Worm (Caenorhabditis elegans) whole organism, early embryonic: ENCODE measurements around the gene mct-3.

Source experiments
- B0310.2 ChIP-seq: sonication (generic microtip); optimal IDR thresholded peaks from 2 replicates; lab custom pipeline; 2016; ENCODE audit warnings: mild to moderate bottlenecking, missing genetic modification characterization, missing compliant biosample characterization
- F13C5.2 ChIP-seq: sonication (generic microtip); optimal IDR thresholded peaks from 2 replicates; lab custom pipeline; 2017; ENCODE audit warnings: mild to moderate bottlenecking, missing genetic modification characterization, inconsistent platforms, missing compliant biosample characterization
- aly-1 ChIP-seq: sonication (generic microtip); optimal IDR thresholded peaks from 2 replicates; lab custom pipeline; 2016; ENCODE audit warnings: missing genetic modification characterization, missing compliant biosample characterization
- ama-1 ChIP-seq: fragments of 150-350 bp; optimal IDR thresholded peaks from 2 replicates; lab custom pipeline; 2014
- ceh-13 ChIP-seq: fragments of 200-800 bp; sonication (Bioruptor generic); optimal IDR thresholded peaks from 2 replicates; lab custom pipeline; 2018; ENCODE audit warnings: mild to moderate bottlenecking, missing genetic modification characterization, missing compliant biosample characterization
- ceh-36 ChIP-seq: sonication (generic microtip); optimal IDR thresholded peaks from 2 replicates; lab custom pipeline; 2016; ENCODE audit warnings: missing genetic modification characterization, inconsistent platforms, missing compliant biosample characterization
- ets-7 ChIP-seq: sonication (generic microtip); optimal IDR thresholded peaks from 2 replicates; lab custom pipeline; 2016; ENCODE audit warnings: missing genotype, missing genetic modification characterization, missing compliant biosample characterization
- flt-1 ChIP-seq: fragments of 200-800 bp; sonication (Bioruptor generic); IDR thresholded peaks from 2 replicates; pipeline ENCODE4 v1.3.6; 2022; ENCODE audit warnings: missing genetic modification characterization, missing compliant biosample characterization
- hmbx-1 ChIP-seq: sonication (generic microtip); optimal IDR thresholded peaks from 2 replicates; lab custom pipeline; 2016; ENCODE audit warnings: mild to moderate bottlenecking, missing genetic modification characterization, missing compliant biosample characterization
- hmg-4 ChIP-seq: fragments of 200-800 bp; sonication (Bioruptor generic); optimal IDR thresholded peaks from 2 replicates; lab custom pipeline; 2018; ENCODE audit warnings: mild to moderate bottlenecking, missing genetic modification characterization, missing compliant biosample characterization
- hnd-1 ChIP-seq: sonication (generic microtip); optimal IDR thresholded peaks from 2 replicates; lab custom pipeline; 2016; ENCODE audit warnings: missing genetic modification characterization, missing compliant biosample characterization
- pes-1 ChIP-seq: fragments of 200-800 bp; sonication (Bioruptor generic); IDR thresholded peaks from 2 replicates; pipeline ENCODE4 v1.3.6; 2022; ENCODE audit warnings: missing genetic modification reagents, missing genetic modification characterization, missing compliant biosample characterization
- scrt-1 ChIP-seq: fragments of 200-800 bp; sonication (Bioruptor generic); IDR thresholded peaks from 2 replicates; pipeline ENCODE4 v1.3.6; 2022; ENCODE audit warnings: missing genetic modification characterization, missing compliant biosample characterization
- sea-1 ChIP-seq: fragments of 200-800 bp; sonication (Bioruptor generic); conservative IDR thresholded peaks from 2 replicates; pipeline ENCODE4 v1.3.6; 2022; ENCODE audit warnings: missing genetic modification characterization, missing compliant biosample characterization
- tbx-11 ChIP-seq: fragments of 200-800 bp; sonication (Bioruptor generic); IDR thresholded peaks from 2 replicates; pipeline ENCODE4 v1.3.6; 2022; ENCODE audit warnings: missing genetic modification characterization, missing compliant biosample characterization
- tbx-37 ChIP-seq: fragments of 200-800 bp; sonication (Bioruptor generic); conservative IDR thresholded peaks from 2 replicates; pipeline ENCODE4 v1.3.6; 2022; ENCODE audit warnings: missing genetic modification reagents, missing genetic modification characterization, missing compliant biosample characterization
- tra-4 ChIP-seq: sonication (generic microtip); optimal IDR thresholded peaks from 2 replicates; lab custom pipeline; 2017; ENCODE audit warnings: missing genetic modification characterization, missing compliant biosample characterization

mct-3 gene

DNA sequence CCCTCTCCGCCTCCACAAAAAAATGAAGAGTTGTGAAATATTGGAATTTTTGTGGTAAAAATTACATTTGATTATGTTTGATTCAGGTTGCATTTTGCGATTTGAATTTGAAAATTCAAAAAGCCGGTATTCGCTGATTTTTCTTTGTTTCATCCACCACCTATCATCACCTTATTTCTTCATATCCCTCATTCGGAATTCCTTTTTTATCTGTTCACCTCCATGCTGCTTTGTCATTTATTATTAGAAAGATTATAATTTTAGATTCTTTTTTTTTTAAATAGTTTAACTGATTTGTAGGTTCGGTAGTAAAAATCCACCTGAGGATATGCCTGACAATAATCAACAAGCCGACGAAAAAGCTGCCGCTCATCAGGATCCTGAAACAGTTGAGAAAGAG lies at the start of gene mct-3:
mct-3 (plus strand) TSS at position 301 of the 400 bp plus-strand sequence.
- TF ChIP-seq pes-1 (no peak), hmbx-1 (tag; lab: Kevin White, UChicago) (no peak), tbx-37 (GFP tag; lab: Robert Waterston, UW) (no peak), flt-1 (GFP tag; lab: Robert Waterston, UW) (no peak), ceh-13 (GFP tag; lab: Kevin White, UChicago) (no peak), ama-1 (lab: Kevin White, UChicago) (no peak), tra-4 (no peak), tbx-11 (GFP tag; lab: Robert Waterston, UW) (no peak), ceh-36 (tag; lab: Kevin White, UChicago) (no peak), F13C5.2 (tag; lab: Kevin White, UChicago) (no peak), sea-1 (GFP tag; lab: Robert Waterston, UW) (no peak), scrt-1 (GFP tag; lab: Robert Waterston, UW) (no peak), hnd-1 (tag; lab: Kevin White, UChicago) (no peak), ets-7 (tag; lab: Kevin White, UChicago) (no peak), B0310.2 (tag; lab: Kevin White, UChicago) (no peak), hmg-4 (no peak), aly-1 (tag; lab: Kevin White, UChicago) (no peak)

DNA sequence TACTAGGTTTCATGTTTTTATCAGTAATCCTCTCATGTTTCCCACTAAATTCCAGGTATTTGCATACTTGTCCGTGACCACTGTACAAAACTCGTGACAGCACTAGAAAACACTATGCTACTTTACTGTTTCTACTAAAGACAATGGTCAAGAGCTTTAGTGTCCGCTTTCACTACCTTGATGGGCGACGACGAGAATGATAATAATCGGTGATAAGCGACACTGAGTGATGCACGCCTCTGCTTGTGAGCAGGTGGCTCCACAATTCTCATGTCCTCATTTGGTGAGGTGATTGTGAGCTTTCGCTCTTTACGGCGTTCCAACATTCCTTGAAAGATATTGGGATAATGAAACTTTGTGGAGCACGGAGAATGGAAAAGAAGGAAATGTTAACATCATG lies 49.5 kb upstream of the mct-3 start:
- TF ChIP-seq flt-1 (GFP tag; lab: Robert Waterston, UW) (no peak), hnd-1 (tag; lab: Kevin White, UChicago) (no peak), F13C5.2 (tag; lab: Kevin White, UChicago) (no peak), sea-1 (GFP tag; lab: Robert Waterston, UW) (no peak)

DNA sequence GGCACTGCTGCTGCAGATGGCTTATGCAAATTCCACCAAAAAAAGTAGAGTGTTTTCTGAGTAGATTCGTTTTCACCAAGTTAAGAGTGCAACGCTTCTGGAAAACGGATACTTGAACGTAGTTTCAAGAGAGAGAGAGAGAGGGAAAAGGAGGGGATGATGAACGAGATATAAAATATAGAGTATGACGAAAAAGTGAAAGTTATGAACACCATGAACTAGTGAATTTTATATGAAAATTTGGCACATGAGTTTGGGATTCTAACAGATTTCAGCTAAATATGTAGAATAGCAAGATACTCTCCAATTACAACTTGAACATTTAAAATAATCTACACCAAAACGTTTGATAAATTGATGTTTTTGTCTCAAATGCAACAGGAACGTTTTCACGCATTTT lies 42.9 kb upstream of the mct-3 start, which contains the start of gene obr-3:
obr-3 (minus strand) TSS at position 101 of the 400 bp plus-strand sequence.
- no peak for TF ChIP-seq ceh-13 (GFP tag; lab: Kevin White, UChicago)

- no peak for TF ChIP-seq hmbx-1 (tag; lab: Kevin White, UChicago)
- TF ChIP-seq ets-7 (tag; lab: Kevin White, UChicago), result no peak
- no peak for TF ChIP-seq tra-4
- no peak for TF ChIP-seq ama-1 (lab: Kevin White, UChicago)
- TF ChIP-seq aly-1 (tag; lab: Kevin White, UChicago), result no peak
- TF ChIP-seq B0310.2 (tag; lab: Kevin White, UChicago), result no peak
- TF ChIP-seq scrt-1 (GFP tag; lab: Robert Waterston, UW), result no peak
- TF ChIP-seq pes-1, result no peak
- TF ChIP-seq flt-1 (GFP tag; lab: Robert Waterston, UW), result no peak
- TF ChIP-seq ceh-13 (GFP tag; lab: Kevin White, UChicago), result no peak
Observed at ce11 chrX:13811156-13811555, 41.5 kb upstream of the mct-3 start.

DNA sequence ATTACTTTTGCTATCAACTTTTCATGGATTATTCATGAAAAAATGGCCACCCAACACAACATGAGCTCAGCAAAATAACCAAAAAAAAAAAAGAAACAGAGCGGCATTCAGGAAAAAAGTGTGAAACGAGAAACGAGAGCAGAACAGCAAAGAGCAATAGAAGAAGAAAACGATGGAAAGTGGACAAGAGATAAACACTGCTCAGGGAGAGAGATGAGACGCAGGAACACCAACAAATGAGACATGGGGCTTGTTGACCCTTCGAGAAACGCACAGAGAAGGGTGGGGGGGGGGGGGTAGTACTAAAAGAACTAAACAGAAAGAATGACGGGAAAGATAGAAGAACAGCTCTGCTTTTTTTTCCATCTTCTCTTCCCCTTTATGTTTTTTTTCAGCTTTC lies 40.8 kb upstream of the mct-3 start:
- TF ChIP-seq ceh-36 (tag; lab: Kevin White, UChicago) (no peak), pes-1 (no peak), tbx-37 (GFP tag; lab: Robert Waterston, UW) (no peak), hnd-1 (tag; lab: Kevin White, UChicago) (no peak), ets-7 (tag; lab: Kevin White, UChicago) (no peak), tra-4 (no peak), flt-1 (GFP tag; lab: Robert Waterston, UW) (no peak), tbx-11 (GFP tag; lab: Robert Waterston, UW) (no peak), B0310.2 (tag; lab: Kevin White, UChicago) (no peak), ama-1 (lab: Kevin White, UChicago) (no peak), aly-1 (tag; lab: Kevin White, UChicago) (no peak), hmg-4 (no peak)

DNA sequence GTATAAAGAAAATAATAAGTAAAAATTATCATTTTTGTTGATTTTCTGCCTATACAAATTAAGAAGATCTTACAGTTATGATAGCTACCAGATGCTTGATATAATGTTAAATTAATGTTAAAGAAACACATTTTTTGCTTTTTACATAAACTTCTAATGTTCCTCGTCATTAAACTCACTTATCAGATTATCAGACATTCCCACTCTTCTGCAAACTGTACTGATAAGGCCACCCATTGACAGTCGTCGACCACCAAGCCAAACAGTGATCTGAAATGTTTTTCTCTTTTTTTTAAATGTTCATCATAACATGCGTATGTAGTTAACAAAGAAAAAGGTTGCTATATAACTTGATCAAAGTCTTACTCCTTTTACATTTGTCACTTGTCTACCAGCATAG lies 33.9 kb upstream of the mct-3 start:
- no peak for TF ChIP-seq pes-1
- no peak for TF ChIP-seq F13C5.2 (tag; lab: Kevin White, UChicago)
- no peak for TF ChIP-seq ets-7 (tag; lab: Kevin White, UChicago)

DNA sequence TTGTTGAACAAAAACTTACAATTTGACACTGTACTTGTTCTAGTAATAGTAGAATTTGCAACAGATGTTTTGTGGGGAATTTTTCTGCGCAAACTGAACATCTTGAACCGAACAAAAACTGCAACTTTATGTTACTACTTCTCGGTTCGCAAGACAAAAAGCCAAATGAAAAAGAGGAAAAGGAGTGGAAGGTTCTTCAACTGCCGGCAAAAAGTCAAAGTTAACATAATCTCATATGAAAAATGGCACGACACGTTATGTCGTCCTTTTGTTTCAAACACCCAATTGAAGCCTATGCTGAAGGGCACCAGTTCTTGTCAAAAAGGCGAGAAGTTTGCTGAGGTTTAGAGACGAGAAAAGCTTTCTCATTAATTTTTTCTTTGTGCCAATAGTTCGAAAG lies 29.2 kb upstream of the mct-3 start, which contains the start of gene twk-23:
twk-23 (minus strand) TSS at position 101 of the 400 bp plus-strand sequence.
- no peak for TF ChIP-seq hmg-4
- TF ChIP-seq sea-1 (GFP tag; lab: Robert Waterston, UW), result no peak
- TF ChIP-seq tbx-37 (GFP tag; lab: Robert Waterston, UW), result no peak
- no peak for TF ChIP-seq tra-4
- TF ChIP-seq flt-1 (GFP tag; lab: Robert Waterston, UW), result no peak
- no peak for TF ChIP-seq hmbx-1 (tag; lab: Kevin White, UChicago)
- no peak for TF ChIP-seq ceh-36 (tag; lab: Kevin White, UChicago)
- TF ChIP-seq F13C5.2 (tag; lab: Kevin White, UChicago), result no peak
- no peak for TF ChIP-seq B0310.2 (tag; lab: Kevin White, UChicago)
- no peak for TF ChIP-seq tbx-11 (GFP tag; lab: Robert Waterston, UW)
- no peak for TF ChIP-seq aly-1 (tag; lab: Kevin White, UChicago)
- no peak for TF ChIP-seq pes-1
- TF ChIP-seq ceh-13 (GFP tag; lab: Kevin White, UChicago), result no peak
- no peak for TF ChIP-seq ets-7 (tag; lab: Kevin White, UChicago)
- TF ChIP-seq scrt-1 (GFP tag; lab: Robert Waterston, UW), result no peak
- no peak for TF ChIP-seq ama-1 (lab: Kevin White, UChicago)

ce11 chrX:13833448-13833847 lies 19.3 kb upstream of the mct-3 start:
- no peak for TF ChIP-seq aly-1 (tag; lab: Kevin White, UChicago)
- TF ChIP-seq flt-1 (GFP tag; lab: Robert Waterston, UW), result no peak
- no peak for TF ChIP-seq tbx-37 (GFP tag; lab: Robert Waterston, UW)
- TF ChIP-seq pes-1, result no peak
- TF ChIP-seq B0310.2 (tag; lab: Kevin White, UChicago), result no peak
- no peak for TF ChIP-seq ceh-36 (tag; lab: Kevin White, UChicago)
- no peak for TF ChIP-seq hmg-4
- TF ChIP-seq ets-7 (tag; lab: Kevin White, UChicago), result no peak
- no peak for TF ChIP-seq tbx-11 (GFP tag; lab: Robert Waterston, UW)
- TF ChIP-seq tra-4, result no peak
- no peak for TF ChIP-seq F13C5.2 (tag; lab: Kevin White, UChicago)
- no peak for TF ChIP-seq hmbx-1 (tag; lab: Kevin White, UChicago)
- no peak for TF ChIP-seq ama-1 (lab: Kevin White, UChicago)
- TF ChIP-seq hnd-1 (tag; lab: Kevin White, UChicago), result no peak
- no peak for TF ChIP-seq sea-1 (GFP tag; lab: Robert Waterston, UW)
- no peak for TF ChIP-seq scrt-1 (GFP tag; lab: Robert Waterston, UW)
- TF ChIP-seq ceh-13 (GFP tag; lab: Kevin White, UChicago), result no peak
